Fruit fly (Drosophila melanogaster) whole organism, wandering third instar larva: ENCODE results near the gene CG31441.
A peak's percentile ranks its signal among the peaks of the same experiment; 100 is the strongest.

Experiments used
- CrebA ChIP-seq: fragments of 200-800 bp; sonication (Bioruptor generic); optimal IDR thresholded peaks from 2 replicates; lab custom pipeline; 2016; ENCODE audit warnings: missing biosample characterization, mild to moderate bottlenecking, missing genetic modification characterization, borderline replicate concordance
- Dfd ChIP-seq: fragments of >200 bp; optimal IDR thresholded peaks from 2 replicates; lab custom pipeline; 2017; ENCODE audit warnings: missing biosample characterization, missing genetic modification characterization
- GATAd ChIP-seq: sonication (Bioruptor generic); optimal IDR thresholded peaks from 2 replicates; lab custom pipeline; 2016; ENCODE audit warnings: missing biosample characterization, missing genetic modification characterization
- HLH106 ChIP-seq: fragments of 200-800 bp; optimal IDR thresholded peaks from 3 replicates; lab custom pipeline; 2019; ENCODE audit warnings: missing biosample characterization, mild to moderate bottlenecking, missing genetic modification characterization, moderate library complexity
- Hnf4 ChIP-seq: fragments of 200-800 bp; sonication (Bioruptor generic); optimal IDR thresholded peaks from 2 replicates; lab custom pipeline; 2016; ENCODE audit warnings: missing biosample characterization, mild to moderate bottlenecking, missing genetic modification characterization
- Hr78 ChIP-seq: fragments of >200 bp; optimal IDR thresholded peaks from 2 replicates; lab custom pipeline; 2017; ENCODE audit warnings: missing biosample characterization, missing genetic modification characterization
- Hr83 ChIP-seq: fragments of 200-300 bp; sonication (Bioruptor generic); optimal IDR thresholded peaks from 2 replicates; lab custom pipeline; 2016; ENCODE audit warnings: missing biosample characterization, mild to moderate bottlenecking, missing genetic modification characterization, moderate library complexity; ENCODE audit not compliant: poor library complexity, severe bottlenecking
- Jra ChIP-seq: sonication (Bioruptor generic); optimal IDR thresholded peaks from 2 replicates; lab custom pipeline; 2016; ENCODE audit warnings: missing biosample characterization, missing genetic modification characterization
- Myc ChIP-seq: fragments of >200 bp; optimal IDR thresholded peaks from 2 replicates; lab custom pipeline; 2017
- OdsH ChIP-seq: fragments of 200-800 bp; sonication (Bioruptor generic); optimal IDR thresholded peaks from 2 replicates; lab custom pipeline; 2016; ENCODE audit warnings: missing biosample characterization, mild to moderate bottlenecking, missing genetic modification characterization
- Rel ChIP-seq, 2 experiments: fragments of 200-800 bp; sonication (Bioruptor generic) in 1 of 2; optimal IDR thresholded peaks; 2 replicates in 1 of 2; 3 replicates in 1 of 2; lab custom pipeline; 2016 to 2019; ENCODE audit warnings: mild to moderate bottlenecking in 2 of 2, missing biosample characterization in 2 of 2, missing genetic modification characterization in 2 of 2, moderate library complexity in 1 of 2
- Sp1 ChIP-seq: fragments of 200-800 bp; sonication (Bioruptor generic); optimal IDR thresholded peaks from 3 replicates; lab custom pipeline; 2019; ENCODE audit warnings: missing biosample characterization, mild to moderate bottlenecking, missing genetic modification characterization, moderate library complexity
- Vsx2 ChIP-seq: fragments of 200-300, 225-300 bp; sonication (Bioruptor generic); optimal IDR thresholded peaks from 2 replicates; lab custom pipeline; 2018; ENCODE audit warnings: missing biosample characterization, missing genetic modification characterization; ENCODE audit not compliant: partially characterized antibody
- brk ChIP-seq: fragments of 200-800 bp; sonication (Bioruptor generic); optimal IDR thresholded peaks from 2 replicates; lab custom pipeline; 2016; ENCODE audit warnings: missing biosample characterization, mild to moderate bottlenecking, missing genetic modification characterization
- dl ChIP-seq, 2 experiments: fragments of 175-275, 200-275 bp in 1 of 2; fragments of 200-275 bp in 1 of 2; sonication (Bioruptor generic); optimal IDR thresholded peaks; lab custom pipeline; 2018; ENCODE audit warnings: mild to moderate bottlenecking in 2 of 2, missing biosample characterization in 2 of 2, missing genetic modification characterization in 2 of 2, moderate library complexity in 2 of 2; ENCODE audit not compliant: partially characterized antibody in 2 of 2, insufficient read depth in 1 of 2
- dmrt93B ChIP-seq: fragments of 200-800 bp; sonication (Bioruptor generic); optimal IDR thresholded peaks from 2 replicates; lab custom pipeline; 2018; ENCODE audit warnings: missing biosample characterization, mild to moderate bottlenecking, missing genetic modification characterization
- ey ChIP-seq: fragments of 200-800 bp; sonication (Bioruptor generic); optimal IDR thresholded peaks from 2 replicates; lab custom pipeline; 2016; ENCODE audit warnings: missing biosample characterization, missing genetic modification characterization
- fru ChIP-seq: fragments of 200-800 bp; sonication (Bioruptor generic); optimal IDR thresholded peaks from 3 replicates; lab custom pipeline; 2016; ENCODE audit warnings: missing biosample characterization, mild to moderate bottlenecking, missing genetic modification characterization
- h ChIP-seq: fragments of 200-800 bp; sonication (Bioruptor generic); optimal IDR thresholded peaks from 3 replicates; lab custom pipeline; 2016; ENCODE audit warnings: missing biosample characterization, mild to moderate bottlenecking, missing genetic modification characterization
- jim ChIP-seq: fragments of 175-275, 200-325 bp; sonication (Bioruptor generic); optimal IDR thresholded peaks from 2 replicates; lab custom pipeline; 2016; ENCODE audit warnings: missing biosample characterization, mild to moderate bottlenecking, missing genetic modification characterization
- lola ChIP-seq: fragments of >200 bp; optimal IDR thresholded peaks from 2 replicates; lab custom pipeline; 2017; ENCODE audit warnings: missing biosample characterization, missing genetic modification characterization
- pan ChIP-seq: fragments of >200 bp; optimal IDR thresholded peaks from 2 replicates; lab custom pipeline; 2017
- psq ChIP-seq: fragments of 200-800 bp; sonication (Bioruptor generic); optimal IDR thresholded peaks from 3 replicates; lab custom pipeline; 2017; ENCODE audit warnings: missing biosample characterization, mild to moderate bottlenecking, missing genetic modification characterization, moderate library complexity
- rgr ChIP-seq: fragments of 200-800 bp; sonication (Bioruptor generic); optimal IDR thresholded peaks from 3 replicates; lab custom pipeline; 2016; ENCODE audit warnings: missing biosample characterization, mild to moderate bottlenecking, missing genetic modification characterization
- sage ChIP-seq: fragments of 200-800 bp; sonication (Bioruptor generic); optimal IDR thresholded peaks from 2 replicates; lab custom pipeline; 2016; ENCODE audit warnings: missing biosample characterization, mild to moderate bottlenecking, missing genetic modification characterization
- sv ChIP-seq: fragments of 200-800 bp; sonication (Bioruptor generic); optimal IDR thresholded peaks from 3 replicates; lab custom pipeline; 2016; ENCODE audit warnings: missing biosample characterization, missing genetic modification characterization
- tai ChIP-seq: sonication (Bioruptor generic); optimal IDR thresholded peaks from 2 replicates; lab custom pipeline; 2016; ENCODE audit warnings: missing biosample characterization, missing genetic modification characterization
- usp ChIP-seq: fragments of >200 bp; optimal IDR thresholded peaks from 2 replicates; lab custom pipeline; 2017; ENCODE audit warnings: missing biosample characterization, missing genetic modification characterization
- woc ChIP-seq: sonication (Bioruptor generic); optimal IDR thresholded peaks from 2 replicates; lab custom pipeline; 2016; ENCODE audit warnings: missing biosample characterization, mild to moderate bottlenecking, missing genetic modification characterization

The CG31441 gene

DNA sequence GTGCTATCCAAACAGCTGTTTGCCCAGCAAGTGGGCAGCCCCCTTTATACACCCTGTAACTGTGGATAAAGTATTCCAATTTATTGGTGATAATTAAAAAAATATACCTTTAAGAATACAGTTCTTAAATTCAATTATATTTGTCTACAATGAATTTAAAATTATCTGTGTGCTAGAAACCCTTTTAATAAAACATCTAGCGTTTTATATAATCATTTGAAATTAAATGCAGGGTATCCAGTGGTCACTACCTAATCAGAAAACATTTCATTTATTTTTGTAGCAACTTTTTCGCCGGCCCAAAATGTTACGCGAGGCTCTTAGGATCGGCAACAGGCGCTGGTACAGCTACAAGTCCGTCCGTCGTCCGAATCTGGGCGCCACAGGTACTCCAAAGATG, 9.6 kb upstream of the CG31441 start, which contains the start of gene CG17726 (continued):
- TF ChIP-seq CrebA (GFP tag; lab: Kevin White, UChicago), result no peak

DNA sequence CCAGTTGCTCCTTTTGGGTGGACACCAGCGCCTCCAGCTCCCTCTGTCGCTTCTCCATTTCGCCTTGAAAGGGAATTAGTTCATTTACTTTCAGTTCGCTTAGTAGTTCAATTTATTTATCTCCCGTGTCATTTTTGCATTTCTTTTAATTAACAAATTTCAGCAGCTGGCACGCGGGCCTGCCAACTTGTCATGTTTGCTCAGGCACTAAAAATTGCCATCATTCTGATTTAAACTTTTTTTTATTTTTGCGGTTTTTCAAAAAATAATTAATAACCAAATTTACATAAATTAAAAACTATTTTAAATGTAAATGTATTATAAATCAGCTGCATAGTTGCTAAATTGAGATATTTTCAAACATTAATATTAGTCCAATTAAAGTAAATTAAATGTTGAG, 5.7 kb upstream of the CG31441 start, which contains the start of gene GCC88:
TSS of gene GCC88 (minus strand) at position 209 of the 400 bp plus-strand sequence.
- TF ChIP-seq Hnf4 (no peak), sage (GFP tag; lab: Kevin White, UChicago) (no peak), Myc (lab: Kevin White, UChicago) (no peak), Hr83 (GFP tag; lab: Kevin White, UChicago) (no peak), Sp1 (GFP tag; lab: Kevin White, UChicago) (no peak), pan (lab: Kevin White, UChicago) (no peak), Vsx2 (GFP tag; lab: Kevin White, UChicago) (no peak), Jra (no peak), GATAd (GFP tag; lab: Kevin White, UChicago) (no peak), jim (GFP tag; lab: Kevin White, UChicago) (no peak), ey (GFP tag; lab: Kevin White, UChicago) (no peak), OdsH (GFP tag; lab: Kevin White, UChicago) (no peak), HLH106 (tag; lab: Kevin White, UChicago) (no peak), fru (no peak), psq (GFP tag; lab: Kevin White, UChicago) (no peak), lola (GFP tag; lab: Kevin White, UChicago) (no peak), h (GFP tag; lab: Kevin White, UChicago) (no peak), usp (no peak), CrebA (GFP tag; lab: Kevin White, UChicago) (no peak), brk (GFP tag; lab: Kevin White, UChicago) (no peak)

DNA sequence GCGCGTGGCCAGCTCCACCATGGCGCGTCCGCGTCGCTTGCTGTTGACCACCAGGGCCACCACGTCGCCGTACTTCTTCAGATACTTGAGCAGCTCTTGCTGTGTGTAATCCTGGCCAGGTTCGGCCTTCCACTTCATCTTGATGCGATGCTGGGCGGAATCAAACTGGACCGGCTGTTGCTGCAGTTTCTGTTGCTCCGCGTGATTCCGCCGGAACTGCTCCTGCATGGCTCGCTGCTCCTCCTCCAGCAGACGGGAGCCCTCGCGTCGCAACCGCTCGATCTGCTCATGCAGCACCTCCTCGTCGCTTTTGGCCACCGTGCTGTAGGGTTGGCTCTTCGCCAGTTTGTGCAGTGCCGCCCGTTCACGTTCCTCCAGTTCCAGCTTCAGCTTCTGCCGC, 5.0 kb upstream of the CG31441 start:
- no peak for TF ChIP-seq rgr
- TF ChIP-seq lola (GFP tag; lab: Kevin White, UChicago), result no peak

- TF ChIP-seq Myc (lab: Kevin White, UChicago) (peak; percentile 2), tai (GFP tag; lab: Kevin White, UChicago) (no peak), Rel (GFP tag; optimal IDR thresholded peaks at IDR 0.05; lab: Kevin White, UChicago) (no peak), Rel (tag; optimal IDR thresholded peaks at IDR 0.05; lab: Kevin White, UChicago) (peak; percentile 37)
Measured at dm6 chr3R:11231705-11232261, 4.3 kb upstream of the CG31441 start, which contains the start of the genes CG17187 and Dph3. TSS of gene CG17187 (minus strand) at chr3R:11231879. TSS of gene Dph3 (plus strand) at chr3R:11231912.

DNA sequence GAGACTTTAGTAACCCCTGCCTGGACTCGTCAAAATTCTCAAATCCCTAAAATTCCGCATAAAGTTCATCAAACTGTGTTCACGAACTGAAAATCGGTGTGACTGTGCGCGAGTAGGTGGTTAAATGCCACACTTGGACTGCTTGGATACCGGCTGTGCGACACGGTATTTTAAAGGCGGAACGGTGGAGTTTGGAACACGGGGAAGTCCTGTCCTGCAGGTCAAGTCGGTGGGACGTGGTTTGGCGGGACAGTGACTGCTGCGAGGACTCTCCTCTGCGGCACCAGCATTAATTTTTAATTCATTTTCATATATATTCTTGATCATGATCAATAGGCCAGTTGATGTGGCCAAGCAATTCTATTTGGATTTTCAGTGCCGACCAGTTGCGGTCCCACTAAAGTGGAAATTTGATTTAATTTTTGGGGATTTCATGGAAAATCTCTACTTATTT, 1.1 kb upstream of the CG31441 start, which contains the start of the genes Arfip and CG17721:
TSS of gene Arfip (minus strand) at position 96 of the 454 bp plus-strand sequence.
TSS of gene CG17721 (plus strand) at position 223 of the 454 bp plus-strand sequence.
- TF ChIP-seq Rel (GFP tag; optimal IDR thresholded peaks at IDR 0.05; lab: Kevin White, UChicago) (no peak), Rel (tag; optimal IDR thresholded peaks at IDR 0.05; lab: Kevin White, UChicago) (peak; percentile 98), dl (GFP tag; optimal IDR thresholded peaks at IDR 0.05; lab: Kevin White, UChicago; ENCODE audit: insufficient read depth in 1 of 2, partially characterized antibody in 2 of 2) (no peak)

- TF ChIP-seq Hr78 (GFP tag; lab: Kevin White, UChicago) (no peak), Myc (lab: Kevin White, UChicago) (peak; percentile 35)
Measured at dm6 chr3R:11237598-11237997, 1.5 kb downstream of the CG31441 start, which contains the start of gene CG31388. TSS of gene CG31388 (plus strand) at chr3R:11237815.

- TF ChIP-seq rgr (no peak), Dfd (GFP tag; lab: Kevin White, UChicago) (no peak), usp (no peak), dmrt93B (GFP tag; lab: Kevin White, UChicago) (no peak), sage (GFP tag; lab: Kevin White, UChicago) (no peak), Hr78 (GFP tag; lab: Kevin White, UChicago) (no peak), OdsH (GFP tag; lab: Kevin White, UChicago) (no peak), sv (GFP tag; lab: Kevin White, UChicago) (no peak), dl (GFP tag; optimal IDR thresholded peaks at IDR 0.05; lab: Kevin White, UChicago; ENCODE audit: insufficient read depth in 1 of 2, partially characterized antibody in 2 of 2) (no peak), woc (no peak), Vsx2 (GFP tag; lab: Kevin White, UChicago) (no peak), psq (GFP tag; lab: Kevin White, UChicago) (no peak)
Measured at dm6 chr3R:11240891-11241290, 4.8 kb downstream of the CG31441 start, which contains the start of the genes scpr-B and scpr-A. TSS of gene scpr-B (minus strand) at chr3R:11240991. TSS of gene scpr-A (plus strand) at chr3R:11241183.
